Worm (Caenorhabditis elegans) whole organism, mixed stage, embryonic: ENCODE data around the gene gst-26.

Source experiments
- ceh-39 ChIP-seq: fragments of 150-350 bp; optimal IDR thresholded peaks from 2 replicates; lab custom pipeline; 2014; ENCODE audit warnings: missing biosample characterization, missing genetic modification characterization
- flh-1 ChIP-seq: fragments of 200-800 bp; sonication (Bioruptor generic); optimal IDR thresholded peaks from 2 replicates; lab custom pipeline; 2018; ENCODE audit warnings: mild to moderate bottlenecking, missing genetic modification characterization, moderate library complexity, missing compliant biosample characterization
- nhr-28 ChIP-seq: fragments of 150-350 bp; optimal IDR thresholded peaks from 2 replicates; lab custom pipeline; 2014; ENCODE audit warnings: missing biosample characterization, missing genetic modification characterization
- sem-2 ChIP-seq: fragments of 200-800 bp; sonication (Bioruptor generic); optimal IDR thresholded peaks from 2 replicates; lab custom pipeline; 2018; ENCODE audit warnings: mild to moderate bottlenecking, missing genetic modification characterization, missing compliant biosample characterization
- snpc-4 ChIP-seq: fragments of 150-350 bp; optimal IDR thresholded peaks from 2 replicates; lab custom pipeline; 2014; ENCODE audit warnings: missing biosample characterization, missing genetic modification characterization
- unc-39 ChIP-seq: fragments of 150-350 bp; optimal IDR thresholded peaks from 2 replicates; lab custom pipeline; 2014; ENCODE audit warnings: missing biosample characterization, missing genetic modification characterization
- unc-62 ChIP-seq: fragments of 150-350 bp; optimal IDR thresholded peaks from 2 replicates; lab custom pipeline; 2014; ENCODE audit warnings: missing biosample characterization, missing genetic modification reagents, missing genetic modification characterization
- ztf-11 ChIP-seq: fragments of 150-350 bp; optimal IDR thresholded peaks from 2 replicates; lab custom pipeline; 2014; ENCODE audit warnings: missing biosample characterization, missing genetic modification characterization

DNA sequence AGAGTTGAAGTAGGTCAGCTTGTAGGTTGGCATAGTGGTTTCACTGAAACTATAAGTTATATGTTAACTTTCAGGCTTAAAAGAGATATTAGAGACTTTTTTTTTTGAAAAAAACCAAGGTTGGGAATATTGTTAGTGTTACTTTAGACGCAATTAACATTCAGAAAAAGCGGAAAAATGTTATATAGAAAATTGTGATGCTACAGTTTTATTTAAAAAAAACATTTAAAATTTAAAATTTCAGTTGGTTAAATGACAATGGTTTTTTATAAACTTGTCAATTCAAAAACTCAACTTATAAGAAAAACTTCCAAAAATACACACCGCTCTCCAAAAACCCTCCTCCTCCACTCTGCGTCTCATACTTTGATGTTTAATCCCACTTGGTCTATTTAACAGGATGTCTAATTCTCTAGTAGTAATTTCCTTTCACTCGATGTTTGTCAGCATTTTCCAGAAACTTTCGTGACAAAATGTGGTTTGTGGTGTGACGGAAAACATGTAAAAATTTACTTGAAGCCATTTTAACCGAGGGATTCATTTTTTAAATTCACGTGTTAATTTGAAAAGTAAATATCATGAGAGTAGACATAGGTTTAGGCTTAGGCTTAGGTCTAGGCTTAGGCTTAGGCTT is 10.7 kb upstream of the gst-26 start, which contains the start of gene gst-31:
- no peak for TF ChIP-seq ztf-11 (tag; lab: Kevin White, UChicago)
- no peak for TF ChIP-seq snpc-4 (tag; lab: Kevin White, UChicago)
- TF ChIP-seq sem-2 (GFP tag; lab: Kevin White, UChicago) = no peak
- TF ChIP-seq unc-62 (GFP tag; lab: Kevin White, UChicago) = no peak
- TF ChIP-seq unc-39 (tag; lab: Kevin White, UChicago) = no peak
- no peak for TF ChIP-seq flh-1 (GFP tag; lab: Kevin White, UChicago)
- no peak for TF ChIP-seq ceh-39
- TF ChIP-seq nhr-28 = no peak
